Worm (Caenorhabditis elegans) whole organism, midembryonic: ENCODE data around the gene mua-6.
A peak's percentile ranks its signal among the peaks of the same experiment; 100 is the strongest.

Experiments used
- T22C8.4 ChIP-seq: fragments of 200-800 bp; sonication (Bioruptor generic); IDR thresholded peaks from 2 replicates; pipeline ENCODE4 v1.3.6; 2022; ENCODE audit warnings: missing genetic modification characterization, missing compliant biosample characterization
- flt-1 ChIP-seq: fragments of 200-800 bp; sonication (Bioruptor generic); IDR thresholded peaks from 2 replicates; pipeline ENCODE4 v1.3.6; 2022; ENCODE audit warnings: missing genetic modification characterization, missing compliant biosample characterization
- klf-2 ChIP-seq: fragments of 200-800 bp; sonication (Bioruptor generic); conservative IDR thresholded peaks from 2 replicates; pipeline ENCODE4 v1.3.6; 2022; ENCODE audit warnings: missing genetic modification reagents, missing genetic modification characterization, missing compliant biosample characterization
- med-1 ChIP-seq: sonication (generic microtip); optimal IDR thresholded peaks from 2 replicates; lab custom pipeline; 2017; ENCODE audit warnings: missing genetic modification characterization, mild to moderate bottlenecking, missing compliant biosample characterization, antibody characterized with exemption, missing genetic modification reagents; ENCODE audit not compliant: insufficient read depth
- ref-1 ChIP-seq: fragments of 200-800 bp; sonication (Bioruptor generic); conservative IDR thresholded peaks from 2 replicates; pipeline ENCODE4 v1.3.6; 2022; ENCODE audit warnings: missing genetic modification reagents, missing genetic modification characterization, missing compliant biosample characterization
- ztf-23 ChIP-seq: fragments of 200-800 bp; sonication (Bioruptor generic); IDR thresholded peaks from 2 replicates; pipeline ENCODE4 v1.3.6; 2022; ENCODE audit warnings: missing genetic modification reagents, missing genetic modification characterization, missing compliant biosample characterization
- ztf-29 ChIP-seq: fragments of 200-800 bp; sonication (Bioruptor generic); IDR thresholded peaks from 2 replicates; pipeline ENCODE4 v1.3.6; 2022; ENCODE audit warnings: missing genetic modification reagents, missing genetic modification characterization, missing compliant biosample characterization

DNA sequence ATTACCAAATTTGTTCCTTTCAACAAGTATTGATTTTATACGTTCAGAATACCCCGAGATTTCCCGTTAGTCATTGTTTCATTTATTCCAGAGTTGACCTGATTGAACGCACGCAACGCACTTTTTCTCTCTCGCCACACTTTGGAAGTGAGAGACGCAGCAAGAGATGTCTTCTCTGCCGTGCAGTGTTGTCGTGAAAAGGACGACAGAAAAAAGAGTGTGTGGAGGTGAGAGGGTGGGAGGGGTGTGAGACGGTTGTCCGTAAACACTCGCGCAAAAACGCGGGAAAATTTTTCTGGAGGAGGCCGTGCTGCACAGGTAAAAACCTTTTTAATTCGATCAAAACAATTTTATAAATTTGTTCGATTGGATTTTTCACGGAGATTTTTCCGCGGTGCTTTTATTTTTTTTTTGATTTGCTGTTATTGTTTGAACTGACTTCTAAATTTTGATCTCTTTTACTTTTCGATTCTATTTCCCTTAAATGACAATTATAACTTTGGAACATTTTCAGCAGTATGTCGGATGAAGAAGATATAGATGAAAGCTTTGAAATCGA, 9.8 kb upstream of the mua-6 start, which contains the start of gene sdc-1:
- TF ChIP-seq ztf-29 (no peak), med-1 (GFP tag; lab: Kevin White, UChicago) (no peak), ztf-23 (0 out of 2 replicates have a peak, but pooled peaks have one; percentile 28), klf-2 (no peak), flt-1 (no peak), T22C8.4 (GFP tag; lab: Robert Waterston, UW) (no peak; the same call in 1 of the 2 replicates), ref-1 (GFP tag; lab: Robert Waterston, UW) (no peak)
